Fruit fly (Drosophila melanogaster): Measurements from ENCODE around the gene r.

DNA sequence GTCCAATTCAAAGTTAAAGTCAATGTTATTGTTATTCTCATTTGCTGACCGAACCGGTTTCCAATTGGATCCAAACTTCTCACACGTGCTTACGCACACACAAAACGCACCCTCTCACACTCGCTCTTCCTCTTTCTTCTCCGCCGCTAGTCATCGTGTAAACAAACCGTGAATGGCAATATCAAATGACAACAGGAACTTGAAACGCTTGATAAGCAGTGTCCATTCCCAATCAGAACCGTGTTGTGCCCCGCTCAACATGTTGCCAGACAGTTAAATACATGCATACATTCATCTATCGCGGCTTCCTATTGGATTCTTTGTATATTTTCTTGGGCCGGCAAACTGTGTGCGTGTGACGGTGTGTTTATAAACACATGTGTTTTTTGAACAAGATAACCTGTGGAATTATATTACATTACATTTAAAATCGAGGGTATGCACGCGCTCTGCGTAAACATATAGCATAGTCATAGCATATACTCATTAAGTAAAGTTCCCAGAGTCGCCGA lies 621 bp downstream of the r start:
- TF ChIP-seq CG8632 (GFP tag; optimal IDR thresholded peaks at IDR 0.05): no peak
- no peak for TF ChIP-seq ss (GFP tag; optimal IDR thresholded peaks at IDR 0.05)
- no peak for TF ChIP-seq CG6276 (GFP tag; optimal IDR thresholded peaks at IDR 0.05)
